Worm (Caenorhabditis elegans) whole organism, L2 larva: ENCODE measurements around the gene F20D1.22.

Experiments used
- C34F6.9 ChIP-seq: fragments of 150-350 bp; optimal IDR thresholded peaks from 2 replicates; lab custom pipeline; 2014; ENCODE audit warnings: missing biosample characterization, missing genetic modification characterization
- R02D3.7 ChIP-seq: fragments of 150-350 bp; optimal IDR thresholded peaks from 2 replicates; lab custom pipeline; 2014; ENCODE audit warnings: missing biosample characterization, missing genetic modification characterization
- Y55F3AM.14 ChIP-seq: fragments of 200-800 bp; sonication (Bioruptor generic); optimal IDR thresholded peaks from 2 replicates; lab custom pipeline; 2018; ENCODE audit warnings: mild to moderate bottlenecking, missing genetic modification characterization, missing compliant biosample characterization
- ZK546.5 ChIP-seq: sonication (generic microtip); optimal IDR thresholded peaks from 2 replicates; lab custom pipeline; 2017; ENCODE audit warnings: missing biosample characterization, missing genetic modification characterization
- alr-1 ChIP-seq: fragments of 150-350 bp; optimal IDR thresholded peaks from 2 replicates; lab custom pipeline; 2014; ENCODE audit warnings: missing biosample characterization, missing genetic modification characterization
- aly-2 ChIP-seq: fragments of 150-350 bp; optimal IDR thresholded peaks from 2 replicates; lab custom pipeline; 2014; ENCODE audit warnings: missing biosample characterization, missing genetic modification characterization
- ama-1 ChIP-seq: fragments of 150-350 bp; optimal IDR thresholded peaks from 2 replicates; lab custom pipeline; 2018; ENCODE audit warnings: inconsistent platforms
- blmp-1 ChIP-seq: sonication (generic microtip); optimal IDR thresholded peaks from 2 replicates; lab custom pipeline; 2017; ENCODE audit warnings: missing genetic modification characterization, mild to moderate bottlenecking, missing compliant biosample characterization, antibody characterized with exemption, moderate library complexity; ENCODE audit not compliant: insufficient read depth
- ceh-16 ChIP-seq: fragments of 150-350 bp; optimal IDR thresholded peaks from 2 replicates; lab custom pipeline; 2014; ENCODE audit warnings: missing biosample characterization, missing genetic modification characterization
- ceh-82 ChIP-seq: fragments of 150-350 bp; optimal IDR thresholded peaks from 2 replicates; lab custom pipeline; 2014; ENCODE audit warnings: missing biosample characterization, missing genetic modification characterization
- crh-2 ChIP-seq: sonication (generic microtip); optimal IDR thresholded peaks from 2 replicates; lab custom pipeline; 2017; ENCODE audit warnings: missing biosample characterization, missing genetic modification characterization
- dmd-4 ChIP-seq: sonication (generic microtip); optimal IDR thresholded peaks from 2 replicates; lab custom pipeline; 2017; ENCODE audit warnings: missing biosample characterization, missing genetic modification characterization
- egl-27 ChIP-seq: sonication (generic microtip); optimal IDR thresholded peaks from 3 replicates; lab custom pipeline; 2017; ENCODE audit warnings: missing biosample characterization, missing genetic modification reagents, missing genetic modification characterization
- elt-1 ChIP-seq: fragments of 150-350 bp; optimal IDR thresholded peaks from 2 replicates; lab custom pipeline; 2014; ENCODE audit warnings: missing biosample characterization, missing genetic modification characterization
- elt-3 ChIP-seq: sonication (generic microtip); optimal IDR thresholded peaks from 2 replicates; lab custom pipeline; 2017; ENCODE audit warnings: missing biosample characterization, missing genetic modification characterization
- fos-1 ChIP-seq: fragments of 150-350 bp; optimal IDR thresholded peaks from 2 replicates; lab custom pipeline; 2014; ENCODE audit warnings: missing biosample characterization, missing genetic modification characterization
- gmeb-1 ChIP-seq: fragments of 150-350 bp; optimal IDR thresholded peaks from 2 replicates; lab custom pipeline; 2014; ENCODE audit warnings: missing biosample characterization, missing genetic modification characterization
- lin-11 ChIP-seq: fragments of 150-350 bp; sonication (generic microtip); optimal IDR thresholded peaks from 2 replicates; lab custom pipeline; 2014; ENCODE audit warnings: missing biosample characterization, missing genetic modification characterization, inconsistent platforms, mixed read lengths
- lin-39 ChIP-seq: fragments of 150-350 bp; optimal IDR thresholded peaks from 2 replicates; lab custom pipeline; 2014; ENCODE audit warnings: missing biosample characterization, missing genetic modification reagents, missing genetic modification characterization
- lsy-2 ChIP-seq, 2 experiments: fragments of 150-350 bp in 1 of 2; sonication (generic microtip) in 1 of 2; optimal IDR thresholded peaks; 2 replicates each; lab custom pipeline; 2014 to 2017; ENCODE audit warnings: missing biosample characterization in 2 of 2, missing genetic modification characterization in 2 of 2
- mab-5 ChIP-seq: fragments of 150-350 bp; optimal IDR thresholded peaks from 2 replicates; lab custom pipeline; 2014; ENCODE audit warnings: missing biosample characterization, missing genetic modification characterization
- mbf-1 ChIP-seq: sonication (generic microtip); optimal IDR thresholded peaks from 2 replicates; lab custom pipeline; 2017; ENCODE audit warnings: missing biosample characterization, missing genetic modification characterization
- mdl-1 ChIP-seq, 2 experiments: fragments of 150-350 bp in 1 of 2; sonication (generic microtip) in 1 of 2; optimal IDR thresholded peaks; 2 replicates each; lab custom pipeline; 2017; ENCODE audit warnings: missing biosample characterization in 2 of 2, missing genetic modification characterization in 2 of 2
- nhr-10 ChIP-seq: sonication (generic microtip); optimal IDR thresholded peaks from 2 replicates; lab custom pipeline; 2017; ENCODE audit warnings: missing biosample characterization, missing genetic modification characterization
- nhr-11 ChIP-seq: fragments of 150-350 bp; optimal IDR thresholded peaks from 2 replicates; lab custom pipeline; 2014; ENCODE audit warnings: missing biosample characterization, missing genetic modification characterization
- nhr-12 ChIP-seq: fragments of 150-350 bp; optimal IDR thresholded peaks from 2 replicates; lab custom pipeline; 2014; ENCODE audit warnings: missing biosample characterization, missing genetic modification characterization
- nhr-129 ChIP-seq: fragments of 150-350 bp; optimal IDR thresholded peaks from 2 replicates; lab custom pipeline; 2014; ENCODE audit warnings: missing biosample characterization, missing genetic modification characterization
- nhr-21 ChIP-seq: fragments of 150-350 bp; optimal IDR thresholded peaks from 2 replicates; lab custom pipeline; 2014; ENCODE audit warnings: missing biosample characterization, missing genetic modification characterization
- nhr-23 ChIP-seq: fragments of 150-350 bp; optimal IDR thresholded peaks from 2 replicates; lab custom pipeline; 2014; ENCODE audit warnings: missing biosample characterization, missing genetic modification reagents, missing genetic modification characterization
- nhr-237 ChIP-seq: fragments of 150-350 bp; optimal IDR thresholded peaks from 2 replicates; lab custom pipeline; 2014; ENCODE audit warnings: missing biosample characterization, missing genetic modification characterization
- nhr-25 ChIP-seq: fragments of 150-350 bp; sonication (generic microtip); optimal IDR thresholded peaks from 3 replicates; lab custom pipeline; 2014; ENCODE audit warnings: missing biosample characterization, missing genetic modification characterization
- nhr-77 ChIP-seq: fragments of 150-350 bp; optimal IDR thresholded peaks from 2 replicates; lab custom pipeline; 2014; ENCODE audit warnings: missing biosample characterization, missing genetic modification characterization
- sem-4 ChIP-seq: fragments of 150-350 bp; optimal IDR thresholded peaks from 2 replicates; lab custom pipeline; 2014; ENCODE audit warnings: missing biosample characterization, missing genetic modification reagents, missing genetic modification characterization
- skn-1 ChIP-seq: sonication (generic microtip); optimal IDR thresholded peaks from 2 replicates; lab custom pipeline; 2017; ENCODE audit warnings: missing biosample characterization, missing genetic modification characterization
- sma-9 ChIP-seq, 2 experiments: fragments of 150-350 bp in 1 of 2; sonication (generic microtip) in 1 of 2; optimal IDR thresholded peaks; 2 replicates each; lab custom pipeline; 2014 to 2016; ENCODE audit warnings: missing genetic modification characterization in 2 of 2, mild to moderate bottlenecking in 1 of 2, missing biosample characterization in 1 of 2, missing compliant biosample characterization in 1 of 2, missing genetic modification reagents in 1 of 2, moderate library complexity in 1 of 2
- snpc-4 ChIP-seq: fragments of 150-350 bp; optimal IDR thresholded peaks from 2 replicates; lab custom pipeline; 2014; ENCODE audit warnings: missing biosample characterization, missing genetic modification characterization
- unc-39 ChIP-seq: fragments of 150-350 bp; optimal IDR thresholded peaks from 2 replicates; lab custom pipeline; 2014; ENCODE audit warnings: missing biosample characterization, missing genetic modification characterization
- unc-55 ChIP-seq: fragments of 150-350 bp; sonication (generic microtip); optimal IDR thresholded peaks from 3 replicates; lab custom pipeline; 2014; ENCODE audit warnings: missing biosample characterization, missing genetic modification reagents, missing genetic modification characterization
- unc-62 ChIP-seq: fragments of 150-350 bp; optimal IDR thresholded peaks from 2 replicates; lab custom pipeline; 2014; ENCODE audit warnings: missing biosample characterization, missing genetic modification reagents, missing genetic modification characterization
- zag-1 ChIP-seq: fragments of 150-350 bp; optimal IDR thresholded peaks from 2 replicates; lab custom pipeline; 2014; ENCODE audit warnings: missing biosample characterization, missing genetic modification characterization
- ztf-1 ChIP-seq: fragments of 200-800 bp; sonication (Bioruptor generic); conservative IDR thresholded peaks from 2 replicates; pipeline ENCODE4 v1.3.6; 2022; ENCODE audit warnings: missing genetic modification characterization, missing compliant biosample characterization
- ztf-11 ChIP-seq: sonication (generic microtip); optimal IDR thresholded peaks from 2 replicates; lab custom pipeline; 2017; ENCODE audit warnings: missing biosample characterization, missing genetic modification characterization
- ztf-4 ChIP-seq: fragments of 150-350 bp; optimal IDR thresholded peaks from 2 replicates; lab custom pipeline; 2014; ENCODE audit warnings: missing biosample characterization, missing genetic modification characterization

F20D1.22 gene

DNA sequence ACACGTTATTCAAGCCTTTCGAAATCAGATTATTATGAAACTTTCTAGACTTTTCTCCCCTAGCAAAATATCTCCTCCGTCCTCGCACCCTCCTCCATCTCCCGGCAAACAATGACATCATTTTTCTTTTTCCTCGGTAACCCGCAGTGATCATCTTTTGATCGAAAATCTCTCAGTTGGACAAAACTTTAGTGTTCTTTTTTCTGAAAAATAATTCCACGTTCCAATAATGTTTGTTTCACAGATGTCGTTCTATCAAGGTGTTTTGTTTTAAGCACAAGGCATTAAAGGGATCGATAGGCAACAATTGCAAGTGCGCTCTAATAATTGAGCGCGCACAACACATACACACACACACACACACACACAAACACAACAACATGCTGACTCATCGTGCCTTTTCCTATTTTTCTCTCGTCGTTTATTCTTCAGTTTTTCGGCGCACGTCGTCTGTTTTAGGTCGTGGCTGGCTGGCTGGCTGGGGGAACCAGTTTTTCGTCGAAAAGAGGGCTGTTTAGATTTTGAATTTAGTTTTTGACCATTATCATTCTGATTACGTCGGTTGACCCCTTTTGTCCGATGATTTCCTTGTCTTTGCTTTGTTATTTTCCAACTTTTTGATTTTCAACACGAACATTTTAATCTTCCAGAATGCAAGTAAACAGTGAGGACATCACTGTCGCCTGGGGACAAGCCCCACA is 9.0 kb downstream of the F20D1.22 start, which contains the start of gene F20D1.3 (continued):
- TF ChIP-seq dmd-4 (tag; lab: Kevin White, UChicago) = no peak
- no peak for TF ChIP-seq ztf-4 (tag; lab: Kevin White, UChicago)
- TF ChIP-seq gmeb-1 (tag; lab: Kevin White, UChicago) = no peak
- TF ChIP-seq fos-1 (tag; lab: Kevin White, UChicago) = peak; percentile 99
- TF ChIP-seq ztf-1 (GFP tag; lab: Robert Waterston, UW) = no peak
- peak; percentile 60 for TF ChIP-seq sma-9 (GFP tag; optimal IDR thresholded peaks at IDR 0.05; lab: Kevin White, UChicago)
- TF ChIP-seq sma-9 (tag; optimal IDR thresholded peaks at IDR 0.05; lab: Kevin White, UChicago) = no peak
- TF ChIP-seq mbf-1 = no peak
- TF ChIP-seq elt-1 (tag; lab: Kevin White, UChicago) = no peak
- TF ChIP-seq mdl-1 (tag; optimal IDR thresholded peaks at IDR 0.05; lab: Kevin White, UChicago) = peak in 1 of 2 experiments; percentile 46
- no peak for TF ChIP-seq unc-62 (GFP tag; lab: Kevin White, UChicago)
- TF ChIP-seq aly-2 (tag; lab: Kevin White, UChicago) = no peak
- no peak for TF ChIP-seq alr-1 (tag; lab: Kevin White, UChicago)
- TF ChIP-seq unc-55 = peak; percentile 81
- peak; percentile 73 for TF ChIP-seq C34F6.9 (tag; lab: Kevin White, UChicago)
- no peak for TF ChIP-seq mab-5 (tag; lab: Kevin White, UChicago)
- TF ChIP-seq, all 48 proteins: peak for 19

- no peak for TF ChIP-seq ceh-82 (tag; lab: Kevin White, UChicago)
- no peak for TF ChIP-seq ztf-1 (GFP tag; lab: Robert Waterston, UW)
- no peak for TF ChIP-seq ceh-16 (tag; lab: Kevin White, UChicago)
- no peak for TF ChIP-seq elt-1 (tag; lab: Kevin White, UChicago)
- TF ChIP-seq gmeb-1 (tag; lab: Kevin White, UChicago) = no peak
- TF ChIP-seq, all 48 proteins: peak for 0
Measured at ce11 chrX:14976840-14977534, 10.4 kb downstream of the F20D1.22 start.

ce11 chrX:14978756-14979155 is 12.1 kb downstream of the F20D1.22 start:
- TF ChIP-seq nhr-12 (tag; lab: Kevin White, UChicago) = no peak
- TF ChIP-seq nhr-11 = no peak
- no peak for TF ChIP-seq ama-1 (lab: Kevin White, UChicago)
- TF ChIP-seq R02D3.7 (tag; lab: Kevin White, UChicago) = no peak
- TF ChIP-seq aly-2 (tag; lab: Kevin White, UChicago) = no peak
- TF ChIP-seq crh-2 (tag; lab: Kevin White, UChicago) = peak; percentile 54
- TF ChIP-seq fos-1 (tag; lab: Kevin White, UChicago) = no peak
- TF ChIP-seq mdl-1 (tag; optimal IDR thresholded peaks at IDR 0.05; lab: Kevin White, UChicago) = no peak
- peak; percentile 51 for TF ChIP-seq nhr-25 (tag; lab: Kevin White, UChicago)
- TF ChIP-seq C34F6.9 (tag; lab: Kevin White, UChicago) = peak; percentile 48
- TF ChIP-seq mab-5 (tag; lab: Kevin White, UChicago) = no peak
- no peak for TF ChIP-seq nhr-77 (tag; lab: Kevin White, UChicago)
- no peak for TF ChIP-seq skn-1 (tag; lab: Kevin White, UChicago)
- peak; percentile 17 for TF ChIP-seq nhr-21 (tag; lab: Kevin White, UChicago)
- TF ChIP-seq lsy-2 (tag; optimal IDR thresholded peaks at IDR 0.05; lab: Kevin White, UChicago) = peak in 1 of 2 experiments; percentile 64
- TF ChIP-seq lin-39 (tag; lab: Kevin White, UChicago) = no peak
- no peak for TF ChIP-seq Y55F3AM.14 (GFP tag; lab: Kevin White, UChicago)
- peak; percentile 50 for TF ChIP-seq sma-9 (GFP tag; optimal IDR thresholded peaks at IDR 0.05; lab: Kevin White, UChicago)
- TF ChIP-seq sma-9 (tag; optimal IDR thresholded peaks at IDR 0.05; lab: Kevin White, UChicago) = no peak
- no peak for TF ChIP-seq snpc-4 (tag; lab: Kevin White, UChicago)
- no peak for TF ChIP-seq blmp-1 (tag; lab: Kevin White, UChicago)
- TF ChIP-seq unc-39 (tag; lab: Kevin White, UChicago) = no peak
- no peak for TF ChIP-seq lin-11 (tag; lab: Kevin White, UChicago)
- no peak for TF ChIP-seq unc-62 (GFP tag; lab: Kevin White, UChicago)
- TF ChIP-seq ztf-1 (GFP tag; lab: Robert Waterston, UW) = no peak
- TF ChIP-seq unc-55 = peak; percentile 20
- no peak for TF ChIP-seq elt-3 (tag; lab: Kevin White, UChicago)
- TF ChIP-seq elt-1 (tag; lab: Kevin White, UChicago) = no peak
- TF ChIP-seq nhr-23 (tag; lab: Kevin White, UChicago) = no peak
- no peak for TF ChIP-seq mbf-1
- TF ChIP-seq alr-1 (tag; lab: Kevin White, UChicago) = no peak
- TF ChIP-seq nhr-10 (tag; lab: Kevin White, UChicago) = no peak
- no peak for TF ChIP-seq gmeb-1 (tag; lab: Kevin White, UChicago)
- TF ChIP-seq ztf-4 (tag; lab: Kevin White, UChicago) = peak; percentile 72
- no peak for TF ChIP-seq egl-27 (tag; lab: Kevin White, UChicago)
- peak; percentile 55 for TF ChIP-seq nhr-129 (tag; lab: Kevin White, UChicago)
- TF ChIP-seq nhr-237 (tag; lab: Kevin White, UChicago) = no peak
- no peak for TF ChIP-seq ceh-82 (tag; lab: Kevin White, UChicago)
- no peak for TF ChIP-seq sem-4 (tag; lab: Kevin White, UChicago)
- no peak for TF ChIP-seq ceh-16 (tag; lab: Kevin White, UChicago)
- no peak for TF ChIP-seq zag-1 (tag; lab: Kevin White, UChicago)
- TF ChIP-seq ZK546.5 = no peak
- no peak for TF ChIP-seq ztf-11 (tag; lab: Kevin White, UChicago)
- no peak for TF ChIP-seq dmd-4 (tag; lab: Kevin White, UChicago)
